Worm (Caenorhabditis elegans): ENCODE results near the gene lgc-36.

DNA sequence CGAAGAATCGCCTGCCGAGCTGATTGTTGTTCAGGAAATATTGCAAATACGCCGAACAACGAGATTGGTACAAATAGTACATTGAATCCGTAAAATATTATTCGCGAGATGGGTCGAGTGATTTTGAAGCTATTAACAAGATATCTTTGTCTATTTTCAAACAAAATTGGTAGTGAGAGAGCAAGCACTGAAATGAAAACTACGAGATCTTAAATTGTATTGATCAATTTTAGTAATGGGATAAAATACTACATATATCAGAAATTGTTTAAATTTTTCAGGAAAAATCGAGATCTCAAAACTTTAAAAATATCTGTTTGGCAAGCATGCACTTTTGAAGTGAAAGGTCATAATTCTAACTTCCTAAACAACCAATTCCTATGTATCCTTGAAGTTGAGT, 45.4 kb upstream of the lgc-36 start:
- TF ChIP-seq mec-3 (tag; optimal IDR thresholded peaks at IDR 0.05; ENCODE audit: borderline replicate concordance) (no peak), unc-55 (GFP tag; optimal IDR thresholded peaks at IDR 0.05) (no peak), pha-4 (tag; optimal IDR thresholded peaks at IDR 0.05) (no peak), elt-2 (tag; optimal IDR thresholded peaks at IDR 0.05) (no peak), tbx-2 (tag; optimal IDR thresholded peaks at IDR 0.05) (no peak), pax-1 (tag; optimal IDR thresholded peaks at IDR 0.05) (no peak), pqm-1 (tag; optimal IDR thresholded peaks at IDR 0.05) (no peak), unc-86 (tag; optimal IDR thresholded peaks at IDR 0.05) (no peak), sox-2 (GFP tag; IDR thresholded peaks at IDR 0.05) (no peak), ceh-31 (tag; optimal IDR thresholded peaks at IDR 0.05) (no peak), sdc-2 (tag; optimal IDR thresholded peaks at IDR 0.05) (no peak), dmd-4 (tag; optimal IDR thresholded peaks at IDR 0.05; ENCODE audit: borderline replicate concordance) (no peak), npax-4 (tag; optimal IDR thresholded peaks at IDR 0.05) (no peak), rnt-1 (tag; optimal IDR thresholded peaks at IDR 0.05) (no peak)
